Worm (Caenorhabditis elegans): Measurements from ENCODE around the gene Y43F8B.12.

Gene Y43F8B.12

DNA sequence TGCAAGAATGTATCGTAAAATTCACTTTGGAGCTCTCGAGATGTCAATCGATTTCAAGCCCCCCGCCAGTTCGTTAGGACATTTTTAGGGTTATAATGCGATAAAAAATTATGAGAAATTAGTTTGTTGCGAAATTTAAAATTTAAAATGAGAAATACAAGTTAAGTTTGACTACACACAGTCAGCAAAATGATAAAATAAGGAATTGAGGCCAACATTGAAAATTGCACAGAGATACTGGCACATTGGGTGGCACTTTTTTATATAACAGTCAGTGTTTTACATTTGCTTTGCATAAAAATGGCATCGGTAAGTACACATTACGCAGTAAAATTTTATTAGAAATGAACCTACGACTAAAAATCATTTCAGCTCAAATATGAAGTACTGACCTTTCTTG is at the start of gene Y43F8B.12:
TSS of gene Y43F8B.12 (plus strand) at position 301 of the 400 bp plus-strand sequence.
- TF ChIP-seq ama-1 (optimal IDR thresholded peaks at IDR 0.05): no peak
- TF ChIP-seq aly-1 (tag; optimal IDR thresholded peaks at IDR 0.05): no peak
- no peak for TF ChIP-seq hnd-1 (tag; optimal IDR thresholded peaks at IDR 0.05)
- TF ChIP-seq tbx-37 (GFP tag; conservative IDR thresholded peaks at IDR 0.05): no peak
- TF ChIP-seq F13C5.2 (tag; optimal IDR thresholded peaks at IDR 0.05): no peak
- no peak for TF ChIP-seq scrt-1 (GFP tag; IDR thresholded peaks at IDR 0.05)
- no peak for TF ChIP-seq flt-1 (GFP tag; IDR thresholded peaks at IDR 0.05)

DNA sequence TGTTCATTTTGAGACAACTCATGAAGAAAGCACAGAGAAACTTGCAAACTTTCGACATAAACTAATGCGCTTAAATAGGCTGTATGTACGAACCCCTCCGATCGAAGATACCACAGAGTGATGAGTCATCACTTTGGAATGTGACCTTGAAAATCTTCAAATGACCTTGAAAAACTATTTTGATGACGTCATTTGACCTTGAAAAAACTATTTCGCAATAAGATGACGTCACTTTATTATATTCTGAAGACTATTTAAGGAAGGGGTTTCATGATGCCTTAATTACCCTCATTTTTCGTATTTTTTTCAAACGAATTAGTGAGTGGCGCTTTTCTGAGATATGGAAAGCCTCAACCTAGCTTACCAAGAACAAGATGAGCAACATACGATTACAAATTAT is 47.1 kb upstream of the Y43F8B.12 start, which contains the start of gene C25F9.2:
TSS of gene C25F9.2 (plus strand) at position 341 of the 400 bp plus-strand sequence.
- TF ChIP-seq ceh-13 (GFP tag; optimal IDR thresholded peaks at IDR 0.05): no peak
- TF ChIP-seq ets-7 (tag; optimal IDR thresholded peaks at IDR 0.05): no peak
- no peak for TF ChIP-seq tra-4 (tag; optimal IDR thresholded peaks at IDR 0.05)
- no peak for TF ChIP-seq ceh-36 (tag; optimal IDR thresholded peaks at IDR 0.05)
- no peak for TF ChIP-seq F13C5.2 (tag; optimal IDR thresholded peaks at IDR 0.05)
- no peak for TF ChIP-seq sea-1 (GFP tag; conservative IDR thresholded peaks at IDR 0.05)
- no peak for TF ChIP-seq tbx-37 (GFP tag; conservative IDR thresholded peaks at IDR 0.05)
- TF ChIP-seq hnd-1 (tag; optimal IDR thresholded peaks at IDR 0.05): no peak
- no peak for TF ChIP-seq B0310.2 (tag; optimal IDR thresholded peaks at IDR 0.05)

DNA sequence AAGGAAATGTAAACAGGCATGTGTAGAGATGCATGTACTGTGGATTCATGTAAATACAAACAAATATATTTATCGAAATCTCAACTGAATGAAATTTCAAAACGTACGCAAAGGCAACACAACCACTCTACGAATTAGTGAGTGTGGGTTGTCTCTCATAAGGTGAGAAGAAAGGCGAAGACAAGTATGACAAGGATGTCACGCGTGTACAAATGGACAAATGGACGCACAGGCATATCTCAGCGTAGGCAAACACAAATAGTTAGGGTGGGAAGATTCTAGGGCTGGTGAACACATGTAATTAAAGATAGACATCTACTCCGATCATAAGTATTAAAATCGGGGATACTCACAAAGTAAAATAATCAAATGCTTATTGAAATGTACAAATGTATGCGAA is 40.1 kb upstream of the Y43F8B.12 start:
- TF ChIP-seq B0310.2 (tag; optimal IDR thresholded peaks at IDR 0.05) (no peak), ceh-36 (tag; optimal IDR thresholded peaks at IDR 0.05) (no peak), aly-1 (tag; optimal IDR thresholded peaks at IDR 0.05) (no peak), flt-1 (GFP tag; IDR thresholded peaks at IDR 0.05) (no peak), tra-4 (tag; optimal IDR thresholded peaks at IDR 0.05) (no peak), scrt-1 (GFP tag; IDR thresholded peaks at IDR 0.05) (no peak), pes-1 (GFP tag; IDR thresholded peaks at IDR 0.05) (no peak), hmg-4 (GFP tag; optimal IDR thresholded peaks at IDR 0.05) (no peak), ceh-13 (GFP tag; optimal IDR thresholded peaks at IDR 0.05) (no peak), tbx-11 (GFP tag; IDR thresholded peaks at IDR 0.05) (no peak), hnd-1 (tag; optimal IDR thresholded peaks at IDR 0.05) (no peak), hmbx-1 (tag; optimal IDR thresholded peaks at IDR 0.05) (no peak), sea-1 (GFP tag; conservative IDR thresholded peaks at IDR 0.05) (no peak), tbx-37 (GFP tag; conservative IDR thresholded peaks at IDR 0.05) (no peak), ets-7 (tag; optimal IDR thresholded peaks at IDR 0.05) (no peak), F13C5.2 (tag; optimal IDR thresholded peaks at IDR 0.05) (no peak)

DNA sequence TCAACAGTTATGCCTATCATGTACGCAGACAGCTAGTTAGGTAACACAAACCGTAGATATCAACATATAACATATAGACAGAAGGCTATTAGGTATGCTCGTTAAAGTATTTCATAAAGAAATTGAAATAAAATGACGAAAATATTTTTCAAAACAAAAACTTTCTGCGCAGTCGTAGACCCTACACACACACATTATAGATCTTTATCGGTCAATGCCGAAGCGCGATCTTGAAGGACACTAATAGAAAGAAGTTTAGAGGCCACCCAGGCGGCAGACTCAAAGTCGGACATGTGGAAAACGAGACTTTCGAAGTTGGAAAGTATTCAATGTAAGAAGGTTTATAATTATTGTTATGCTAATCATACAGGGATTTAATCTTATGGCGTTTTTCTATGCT is 39.2 kb upstream of the Y43F8B.12 start:
- TF ChIP-seq hnd-1 (tag; optimal IDR thresholded peaks at IDR 0.05): no peak
- TF ChIP-seq pes-1 (GFP tag; IDR thresholded peaks at IDR 0.05): no peak
- TF ChIP-seq tbx-11 (GFP tag; IDR thresholded peaks at IDR 0.05): no peak
- no peak for TF ChIP-seq sea-1 (GFP tag; conservative IDR thresholded peaks at IDR 0.05)
- no peak for TF ChIP-seq hmg-4 (GFP tag; optimal IDR thresholded peaks at IDR 0.05)
- no peak for TF ChIP-seq flt-1 (GFP tag; IDR thresholded peaks at IDR 0.05)
- TF ChIP-seq scrt-1 (GFP tag; IDR thresholded peaks at IDR 0.05): no peak
- TF ChIP-seq ceh-36 (tag; optimal IDR thresholded peaks at IDR 0.05): no peak
- TF ChIP-seq hmbx-1 (tag; optimal IDR thresholded peaks at IDR 0.05): no peak
- no peak for TF ChIP-seq ceh-13 (GFP tag; optimal IDR thresholded peaks at IDR 0.05)
- no peak for TF ChIP-seq F13C5.2 (tag; optimal IDR thresholded peaks at IDR 0.05)
- no peak for TF ChIP-seq aly-1 (tag; optimal IDR thresholded peaks at IDR 0.05)
- no peak for TF ChIP-seq tra-4 (tag; optimal IDR thresholded peaks at IDR 0.05)
- no peak for TF ChIP-seq tbx-37 (GFP tag; conservative IDR thresholded peaks at IDR 0.05)
- TF ChIP-seq B0310.2 (tag; optimal IDR thresholded peaks at IDR 0.05): no peak
- TF ChIP-seq ets-7 (tag; optimal IDR thresholded peaks at IDR 0.05): no peak
- TF ChIP-seq ama-1 (optimal IDR thresholded peaks at IDR 0.05): no peak

DNA sequence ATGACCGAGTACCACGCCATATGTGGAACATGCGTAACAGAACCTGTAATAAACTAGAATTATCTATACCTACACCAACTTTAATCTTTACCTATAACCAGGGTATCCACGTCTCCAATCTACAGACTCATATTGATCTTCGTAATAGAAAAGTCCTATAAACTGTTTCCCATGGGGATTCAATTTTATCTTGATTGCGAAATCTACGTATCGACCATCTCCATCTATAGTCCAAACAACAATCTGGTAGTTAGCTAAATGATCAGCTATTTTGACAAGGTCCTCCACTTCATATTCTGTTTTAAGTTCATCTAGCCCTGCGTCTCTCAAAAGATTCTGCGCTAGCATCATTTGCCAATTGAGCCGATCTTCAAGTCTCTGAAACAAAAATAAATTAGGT is 38.6 kb upstream of the Y43F8B.12 start:
- no peak for TF ChIP-seq hnd-1 (tag; optimal IDR thresholded peaks at IDR 0.05)
- no peak for TF ChIP-seq ceh-13 (GFP tag; optimal IDR thresholded peaks at IDR 0.05)
- no peak for TF ChIP-seq ets-7 (tag; optimal IDR thresholded peaks at IDR 0.05)
- no peak for TF ChIP-seq aly-1 (tag; optimal IDR thresholded peaks at IDR 0.05)
- TF ChIP-seq pes-1 (GFP tag; IDR thresholded peaks at IDR 0.05): no peak
- TF ChIP-seq ama-1 (optimal IDR thresholded peaks at IDR 0.05): no peak
- TF ChIP-seq scrt-1 (GFP tag; IDR thresholded peaks at IDR 0.05): no peak
- no peak for TF ChIP-seq B0310.2 (tag; optimal IDR thresholded peaks at IDR 0.05)
- no peak for TF ChIP-seq ceh-36 (tag; optimal IDR thresholded peaks at IDR 0.05)
- TF ChIP-seq flt-1 (GFP tag; IDR thresholded peaks at IDR 0.05): no peak
- no peak for TF ChIP-seq hmbx-1 (tag; optimal IDR thresholded peaks at IDR 0.05)
- TF ChIP-seq hmg-4 (GFP tag; optimal IDR thresholded peaks at IDR 0.05): no peak
- no peak for TF ChIP-seq sea-1 (GFP tag; conservative IDR thresholded peaks at IDR 0.05)
- TF ChIP-seq F13C5.2 (tag; optimal IDR thresholded peaks at IDR 0.05): no peak
- no peak for TF ChIP-seq tbx-11 (GFP tag; IDR thresholded peaks at IDR 0.05)

DNA sequence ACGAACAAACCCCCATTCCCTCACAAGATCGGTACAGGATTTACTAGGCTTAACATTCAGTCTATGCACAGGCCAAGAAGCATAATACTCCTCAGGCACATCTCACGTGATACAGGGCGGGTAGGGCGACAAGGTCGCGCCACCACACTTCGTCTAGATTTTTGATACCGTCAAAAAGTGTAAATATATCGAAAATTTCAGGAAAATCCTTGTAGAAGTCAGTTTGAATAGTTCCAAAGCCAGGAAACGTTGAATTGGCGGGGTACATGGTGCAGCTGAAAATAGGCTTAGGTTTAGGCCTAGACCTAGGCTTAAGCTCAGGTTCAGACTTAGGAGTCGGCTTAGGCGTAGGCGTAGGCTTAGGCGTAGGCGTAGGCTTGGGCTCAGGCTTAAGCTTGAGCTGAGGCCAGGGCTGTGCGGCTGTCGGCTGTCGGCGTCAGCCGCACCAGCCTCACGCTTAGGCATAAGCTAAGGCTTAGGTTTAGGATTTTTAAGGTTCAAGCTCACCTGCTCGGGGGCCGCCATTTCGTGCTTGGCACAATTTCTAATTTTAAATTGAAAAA is 37.8 kb upstream of the Y43F8B.12 start:
- TF ChIP-seq scrt-1 (GFP tag; IDR thresholded peaks at IDR 0.05): no peak
- peak; percentile 26 for TF ChIP-seq hmg-4 (GFP tag; optimal IDR thresholded peaks at IDR 0.05)
- TF ChIP-seq ceh-36 (tag; optimal IDR thresholded peaks at IDR 0.05): peak; percentile 50

DNA sequence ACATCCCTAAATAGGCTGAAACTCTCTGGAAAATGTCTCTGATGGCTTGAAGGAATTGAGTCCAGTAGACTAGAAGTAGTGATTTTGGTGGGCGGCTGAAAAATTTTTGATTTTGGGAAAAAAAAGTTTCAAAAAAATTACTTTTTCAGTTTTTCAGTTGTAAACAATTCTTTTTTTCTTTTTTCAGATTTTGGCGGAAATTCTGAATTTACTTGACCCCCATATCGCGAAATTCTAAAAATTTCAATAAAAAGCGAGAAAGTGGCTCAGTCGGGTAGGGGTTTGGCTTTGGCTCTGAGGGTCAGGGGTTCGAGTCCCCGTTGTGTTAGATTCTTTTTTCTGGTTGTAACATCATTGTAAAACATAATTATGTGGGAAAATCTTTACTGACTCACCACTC is 37.1 kb upstream of the Y43F8B.12 start, which contains the start of gene srw-85:
TSS of gene srw-85 (minus strand) at position 101 of the 400 bp plus-strand sequence.
- TF ChIP-seq hmg-4 (GFP tag; optimal IDR thresholded peaks at IDR 0.05) (no peak), sea-1 (GFP tag; conservative IDR thresholded peaks at IDR 0.05) (no peak), tra-4 (tag; optimal IDR thresholded peaks at IDR 0.05) (no peak), ama-1 (optimal IDR thresholded peaks at IDR 0.05) (no peak), scrt-1 (GFP tag; IDR thresholded peaks at IDR 0.05) (no peak), aly-1 (tag; optimal IDR thresholded peaks at IDR 0.05) (no peak), ets-7 (tag; optimal IDR thresholded peaks at IDR 0.05) (no peak), tbx-11 (GFP tag; IDR thresholded peaks at IDR 0.05) (no peak), F13C5.2 (tag; optimal IDR thresholded peaks at IDR 0.05) (no peak), hmbx-1 (tag; optimal IDR thresholded peaks at IDR 0.05) (no peak), tbx-37 (GFP tag; conservative IDR thresholded peaks at IDR 0.05) (no peak), flt-1 (GFP tag; IDR thresholded peaks at IDR 0.05) (no peak), ceh-36 (tag; optimal IDR thresholded peaks at IDR 0.05) (no peak), B0310.2 (tag; optimal IDR thresholded peaks at IDR 0.05) (no peak), pes-1 (GFP tag; IDR thresholded peaks at IDR 0.05) (no peak), ceh-13 (GFP tag; optimal IDR thresholded peaks at IDR 0.05) (no peak), hnd-1 (tag; optimal IDR thresholded peaks at IDR 0.05) (no peak)

All from whole organism, early embryonic.